Fruit fly (Drosophila melanogaster): Measurements from ENCODE around the gene RpL34a.

The RpL34a gene

DNA sequence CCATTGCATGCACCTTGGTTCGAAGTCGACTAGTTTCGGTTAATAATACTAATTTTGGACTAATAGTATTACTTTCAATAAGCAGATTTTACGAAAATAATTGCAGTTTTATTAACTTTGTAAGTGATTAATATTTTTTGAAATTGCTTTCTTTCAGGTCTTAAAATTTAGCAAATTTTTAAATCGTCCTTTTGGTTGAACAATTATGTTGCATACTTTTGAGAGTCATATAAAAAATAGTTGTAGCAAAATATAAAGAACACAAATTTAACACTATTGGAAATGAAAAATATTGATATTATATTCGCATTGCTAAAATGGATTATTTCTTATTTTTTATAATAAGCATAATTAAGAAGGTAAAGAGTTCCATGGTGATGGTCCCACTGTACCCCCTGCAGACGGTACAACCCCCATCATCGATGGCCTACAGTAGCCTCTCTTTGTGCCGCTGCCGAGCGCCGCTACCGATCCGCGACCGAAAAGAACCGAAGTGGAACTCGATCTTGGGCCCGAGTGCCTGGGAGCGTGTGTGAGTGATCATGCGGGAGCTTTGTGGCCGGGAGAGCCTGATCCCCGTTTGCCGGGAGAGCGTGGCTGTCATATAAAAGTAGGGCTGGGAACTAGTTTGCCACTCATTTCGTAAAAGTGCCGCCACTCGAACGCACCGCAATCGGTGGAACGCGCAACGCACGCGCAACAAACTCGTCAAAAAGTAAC lies 37.7 kb downstream of the RpL34a start (continued):
- peak; percentile 81 for TF ChIP-seq H2.0 (GFP tag; IDR thresholded peaks at IDR 0.05)
- TF ChIP-seq CG17612 (GFP tag; IDR thresholded peaks at IDR 0.05), result peak; percentile 62
- TF ChIP-seq CG2875 (GFP tag; optimal IDR thresholded peaks at IDR 0.05), result peak; percentile 94
- peak; percentile 57 for TF ChIP-seq CG17802 (tag; optimal IDR thresholded peaks at IDR 0.05)
- no peak for TF ChIP-seq CG12071 (GFP tag; optimal IDR thresholded peaks at IDR 0.05)
- peak; percentile 81 for TF ChIP-seq YL-1 (GFP tag; optimal IDR thresholded peaks at IDR 0.05)
- peak; percentile 63; the same call in 2 of the 3 replicates for TF ChIP-seq CG14050 (GFP tag; IDR thresholded peaks at IDR 0.05)
- peak; percentile 72 for TF ChIP-seq lbe (GFP tag; optimal IDR thresholded peaks at IDR 0.05)
- peak; percentile 87 for TF ChIP-seq Hmx (GFP tag; optimal IDR thresholded peaks at IDR 0.05)
- TF ChIP-seq crp (GFP tag; optimal IDR thresholded peaks at IDR 0.05), result peak; percentile 1 to 66
- peak; percentile 96 for TF ChIP-seq CG8924 (tag; optimal IDR thresholded peaks at IDR 0.05)
- peak in 1 of 2 experiments; percentile 10 for TF ChIP-seq tll (GFP tag; optimal IDR thresholded peaks at IDR 0.05)
- TF ChIP-seq CG4617 (GFP tag; optimal IDR thresholded peaks at IDR 0.05; ENCODE audit: borderline replicate concordance), result peak; percentile 88
- TF ChIP-seq CG10543 (GFP tag; optimal IDR thresholded peaks at IDR 0.05), result peak; percentile 75
- peak; percentile 81 for TF ChIP-seq Aef1 (GFP tag; IDR thresholded peaks at IDR 0.05)
- TF ChIP-seq unc-4 (GFP tag; IDR thresholded peaks at IDR 0.05; ENCODE audit: partially characterized antibody), result no peak
- peak; percentile 57 for TF ChIP-seq dimm (GFP tag; IDR thresholded peaks at IDR 0.05)
- no peak for TF ChIP-seq abd-A (tag; optimal IDR thresholded peaks at IDR 0.05)
- peak; percentile 80 for TF ChIP-seq maf-S (GFP tag; optimal IDR thresholded peaks at IDR 0.05)
- TF ChIP-seq ash1 (GFP tag; optimal IDR thresholded peaks at IDR 0.05), result no peak
- TF ChIP-seq Ravus (GFP tag; IDR thresholded peaks at IDR 0.05), result peak; percentile 20
- TF ChIP-seq ken (GFP tag; IDR thresholded peaks at IDR 0.05), result peak; percentile 52; the same call in 1 of the 3 replicates
- peak; percentile 75 for TF ChIP-seq CG1792 (GFP tag; optimal IDR thresholded peaks at IDR 0.05)
- no peak for TF ChIP-seq eve (GFP tag; optimal IDR thresholded peaks at IDR 0.05)
- no peak for TF ChIP-seq lov (optimal IDR thresholded peaks at IDR 0.05)
- 0 out of 3 replicates have a peak, but pooled peaks have one; percentile 38 for TF ChIP-seq lov (GFP tag; IDR thresholded peaks at IDR 0.05)
- TF ChIP-seq CTCF (GFP tag; optimal IDR thresholded peaks at IDR 0.05), result peak; percentile 49
- TF ChIP-seq HLH3B (GFP tag; IDR thresholded peaks at IDR 0.05), result peak; percentile 76
- peak; percentile 58 to 97 for TF ChIP-seq Hr51 (GFP tag; optimal IDR thresholded peaks at IDR 0.05)
- TF ChIP-seq CG31224 (GFP tag; IDR thresholded peaks at IDR 0.05), result peak; percentile 61
- peak; percentile 97 for TF ChIP-seq odd (GFP tag; optimal IDR thresholded peaks at IDR 0.05)
- no peak for TF ChIP-seq Dll (GFP tag; IDR thresholded peaks at IDR 0.05; ENCODE audit: partially characterized antibody)
- TF ChIP-seq Ets65A (GFP tag), result peak; percentile 66
- TF ChIP-seq CG17359 (tag; optimal IDR thresholded peaks at IDR 0.05), result peak; percentile 90
- no peak for TF ChIP-seq HmgD (GFP tag; optimal IDR thresholded peaks at IDR 0.05)
- peak; percentile 76 for TF ChIP-seq HLH54F (GFP tag; optimal IDR thresholded peaks at IDR 0.05)
- TF ChIP-seq pnt (GFP tag; optimal IDR thresholded peaks at IDR 0.05), result peak; percentile 76
- TF ChIP-seq Spps (tag; optimal IDR thresholded peaks at IDR 0.05), result peak; percentile 92
- peak; percentile 78 for TF ChIP-seq Mad (GFP tag; optimal IDR thresholded peaks at IDR 0.05)
- peak; percentile 89 for TF ChIP-seq croc (GFP tag; conservative IDR thresholded peaks at IDR 0.05)
- peak; percentile 89 for TF ChIP-seq CG12942 (GFP tag; optimal IDR thresholded peaks at IDR 0.05)
- TF ChIP-seq lmd (GFP tag; IDR thresholded peaks at IDR 0.05), result peak; percentile 92
- TF ChIP-seq mam (GFP tag; optimal IDR thresholded peaks at IDR 0.05), result peak; percentile 86
- no peak for TF ChIP-seq stwl (tag; optimal IDR thresholded peaks at IDR 0.05)
- 0 out of 2 replicates have a peak, but pooled peaks have one; percentile 19 for TF ChIP-seq rib (GFP tag; IDR thresholded peaks at IDR 0.05)
- TF ChIP-seq kni (GFP tag; optimal IDR thresholded peaks at IDR 0.05), result peak; percentile 84
- peak; percentile 79; the same call in 2 of the 3 replicates for TF ChIP-seq CG34422 (GFP tag; IDR thresholded peaks at IDR 0.05)
- peak; percentile 50; the same call in 2 of the 3 replicates for TF ChIP-seq CG2889 (GFP tag; IDR thresholded peaks at IDR 0.05)
- TF ChIP-seq mld (GFP tag; IDR thresholded peaks at IDR 0.05; ENCODE audit: partially characterized antibody), result no peak
- TF ChIP-seq sens-2 (GFP tag; IDR thresholded peaks at IDR 0.05), result no peak; the same call in 1 of the 2 replicates
